Worm (Caenorhabditis elegans): ENCODE results near the gene slc-17.2.
"Not testable (repeated sequence)": the region's sequence is repeated elsewhere in the genome, so short reads cannot be mapped to it uniquely, and the experiment has no call there.

The slc-17.2 gene

ce11 chrIII:9408304-9408703, 18.4 kb upstream of the slc-17.2 start (continued):
- TF ChIP-seq F49E8.2 (tag; optimal IDR thresholded peaks at IDR 0.05; ENCODE audit: insufficient read depth) (peak; percentile 32), egl-44 (GFP tag; IDR thresholded peaks at IDR 0.05) (peak; percentile 40; the same call in 1 of the 2 replicates), attf-6 (GFP tag; IDR thresholded peaks at IDR 0.05) (peak; percentile 82), rpc-1 (tag; optimal IDR thresholded peaks at IDR 0.05) (peak; percentile 13), xnd-1 (tag; optimal IDR thresholded peaks at IDR 0.05) (peak; percentile 44), madf-3 (GFP tag; IDR thresholded peaks at IDR 0.05) (peak; percentile 84), Y95B8A.8 (GFP tag; IDR thresholded peaks at IDR 0.05) (peak; percentile 95), rcor-1 (GFP tag; IDR thresholded peaks at IDR 0.05) (peak; percentile 90), Y79H2A.3 (GFP tag; conservative IDR thresholded peaks at IDR 0.05) (peak; percentile 85), snpc-3.4 (tag; optimal IDR thresholded peaks at IDR 0.05) (peak; percentile 84), snpc-1.1 (tag; optimal IDR thresholded peaks at IDR 0.05; ENCODE audit: insufficient read depth) (peak; percentile 91), snpc-4 (GFP tag; optimal IDR thresholded peaks at IDR 0.05) (peak; percentile 90), snpc-4 (tag; optimal IDR thresholded peaks at IDR 0.05) (peak; percentile 89 to 98 (median 94)), D2030.7 (GFP tag; IDR thresholded peaks at IDR 0.05) (peak; percentile 99), pbrm-1 (GFP tag; IDR thresholded peaks at IDR 0.05) (peak; percentile 98), egrh-3 (GFP tag; IDR thresholded peaks at IDR 0.05) (peak; percentile 88), let-526 (GFP tag; IDR thresholded peaks at IDR 0.05) (peak; percentile 38; the same call in 1 of the 2 replicates), aptf-3 (GFP tag; IDR thresholded peaks at IDR 0.05) (peak; percentile 60; the same call in 1 of the 2 replicates), ceh-91 (GFP tag; IDR thresholded peaks at IDR 0.05) (peak; percentile 97), hmg-1.2 (GFP tag; IDR thresholded peaks at IDR 0.05) (peak; percentile 94), aptf-2 (GFP tag; conservative IDR thresholded peaks at IDR 0.05) (peak; percentile 90), ceh-100 (GFP tag; IDR thresholded peaks at IDR 0.05) (peak; percentile 97), tlf-1 (GFP tag; optimal IDR thresholded peaks at IDR 0.05) (peak; percentile 52), hsf-1 (GFP tag; IDR thresholded peaks at IDR 0.05) (peak; percentile 84), ztf-18 (tag; optimal IDR thresholded peaks at IDR 0.05) (peak; percentile 73), lsl-1 (GFP tag; optimal IDR thresholded peaks at IDR 0.05) (peak; percentile 74), attf-3 (GFP tag; conservative IDR thresholded peaks at IDR 0.05) (peak; percentile 87), cebp-1 (GFP tag; IDR thresholded peaks at IDR 0.05) (peak; percentile 74)
- not testable (repeated sequence) for TF ChIP-seq rpc-1 (optimal IDR thresholded peaks at IDR 0.05); cebp-1 (tag; optimal IDR thresholded peaks at IDR 0.05)

ce11 chrIII:9406600-9406999, 16.7 kb upstream of the slc-17.2 start, which contains the start of gene T26G10.1:
T26G10.1 (minus strand) TSS chrIII:9406641.
- TF ChIP-seq let-526 (GFP tag; IDR thresholded peaks at IDR 0.05) (no peak), lin-26 (GFP tag; IDR thresholded peaks at IDR 0.05) (no peak), C17E4.6 (GFP tag; IDR thresholded peaks at IDR 0.05) (0 out of 2 replicates have a peak, but pooled peaks have one; percentile 15), nfyb-1 (GFP tag; IDR thresholded peaks at IDR 0.05) (peak; percentile 70), ztf-26 (tag; optimal IDR thresholded peaks at IDR 0.05) (no peak), nfya-2 (GFP tag; IDR thresholded peaks at IDR 0.05) (no peak), mcd-1 (GFP tag; IDR thresholded peaks at IDR 0.05) (peak; percentile 96), pha-4 (tag; optimal IDR thresholded peaks at IDR 0.05) (no peak), ceh-27 (GFP tag; optimal IDR thresholded peaks at IDR 0.05) (peak; percentile 34), D2030.7 (GFP tag; IDR thresholded peaks at IDR 0.05) (peak; percentile 90), snpc-1.3 (tag; optimal IDR thresholded peaks at IDR 0.05; ENCODE audit: insufficient read depth) (peak; percentile 15), B0261.1 (tag; optimal IDR thresholded peaks at IDR 0.05) (no peak), B0035.1 (tag; optimal IDR thresholded peaks at IDR 0.05) (no peak), egrh-3 (GFP tag; IDR thresholded peaks at IDR 0.05) (0 out of 2 replicates have a peak, but pooled peaks have one; percentile 36), F33H1.4 (GFP tag; IDR thresholded peaks at IDR 0.05) (peak; percentile 65), ZK185.1 (tag; optimal IDR thresholded peaks at IDR 0.05; ENCODE audit: poor library complexity, severe bottlenecking) (peak; percentile 25), nfya-1 (tag; optimal IDR thresholded peaks at IDR 0.05; ENCODE audit: borderline replicate concordance, insufficient read depth) (no peak), nhr-120 (GFP tag; IDR thresholded peaks at IDR 0.05) (no peak), pbrm-1 (GFP tag; IDR thresholded peaks at IDR 0.05) (peak; percentile 80), ztf-28 (GFP tag; IDR thresholded peaks at IDR 0.05) (0 out of 2 replicates have a peak, but pooled peaks have one; percentile 72), xnd-1 (tag; optimal IDR thresholded peaks at IDR 0.05) (peak; percentile 17), lin-40 (tag; optimal IDR thresholded peaks at IDR 0.05) (peak; percentile 51), ceh-100 (GFP tag; IDR thresholded peaks at IDR 0.05) (peak; percentile 89), madf-3 (GFP tag; IDR thresholded peaks at IDR 0.05) (peak; percentile 60; the same call in 1 of the 2 replicates), lsl-1 (GFP tag; optimal IDR thresholded peaks at IDR 0.05) (peak; percentile 56)

All from whole organism, young adult.